Fruit fly (Drosophila melanogaster) Kc167 (cell line): Measurements from ENCODE around the gene CG14212.

Source experiments
- Sin3A ChIP-seq: fragments of >200 bp; optimal IDR thresholded peaks from 2 replicates; lab custom pipeline; 2018; ENCODE audit warnings: missing external identifiers
- insv ChIP-seq: fragments of >200 bp; optimal IDR thresholded peaks from 3 replicates; lab custom pipeline; 2018; ENCODE audit warnings: missing external identifiers
- psq ChIP-seq: fragments of >200 bp; optimal IDR thresholded peaks from 2 replicates; lab custom pipeline; 2017; ENCODE audit warnings: missing external identifiers
- ttk ChIP-seq: sonication (Bioruptor generic); optimal IDR thresholded peaks from 2 replicates; lab custom pipeline; 2017; ENCODE audit warnings: missing external identifiers

DNA sequence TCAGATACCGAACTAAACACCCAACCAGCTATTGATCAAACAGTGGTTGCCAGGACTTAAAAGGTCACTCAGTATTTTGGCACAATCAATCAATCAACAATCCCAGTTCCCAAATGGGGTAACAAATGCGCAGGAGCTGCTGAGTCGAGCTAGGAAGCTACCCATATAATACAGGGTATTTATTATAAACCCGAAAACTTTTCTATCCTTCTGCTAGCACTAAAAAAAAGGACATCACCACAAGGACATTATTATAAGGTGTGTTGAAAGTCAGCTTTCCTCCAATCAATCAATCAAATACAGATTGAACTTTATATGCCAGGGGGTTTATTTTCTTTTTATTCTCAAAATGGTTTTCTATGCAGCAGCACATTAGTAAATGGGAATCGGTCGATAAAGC, 4.4 kb upstream of the CG14212 start, which contains the start of gene CG14221:
- TF ChIP-seq ttk = no peak
- TF ChIP-seq psq (lab: Kevin White, UChicago) = no peak
- TF ChIP-seq insv (lab: Kevin White, UChicago) = no peak
- no peak for TF ChIP-seq Sin3A
